Worm (Caenorhabditis elegans): ENCODE measurements around the gene frm-7.

frm-7 gene

DNA sequence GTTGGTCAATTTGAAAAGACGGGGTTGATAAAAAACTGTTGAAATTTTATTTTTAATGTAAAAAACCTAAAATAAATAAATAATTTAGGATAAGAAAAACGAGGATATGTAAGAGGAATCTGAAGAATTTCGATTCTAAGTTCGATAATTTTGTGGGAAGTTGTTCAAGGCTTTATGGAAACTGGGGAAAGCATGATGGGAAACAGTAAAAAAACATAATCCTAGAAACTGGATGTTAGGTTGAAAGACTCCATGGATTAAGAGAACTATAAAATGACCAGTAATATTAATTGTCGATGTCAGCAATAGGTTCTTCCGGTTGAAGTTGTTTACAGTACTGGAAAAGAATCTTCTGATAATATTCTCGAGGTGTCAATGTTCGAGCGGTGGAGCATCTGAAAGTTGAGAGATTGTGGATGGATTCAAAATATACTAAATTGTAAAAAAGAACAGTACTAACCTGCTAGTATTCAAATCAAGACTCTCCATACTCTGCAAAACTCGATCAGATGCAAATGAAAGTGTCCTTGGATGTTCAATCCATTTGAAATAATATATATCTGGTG, 18.1 kb downstream of the frm-7 start:
- no peak for TF ChIP-seq tbx-2 (tag; optimal IDR thresholded peaks at IDR 0.05)
- peak; percentile 59 for TF ChIP-seq nhr-43 (tag; optimal IDR thresholded peaks at IDR 0.05; ENCODE audit: poor library complexity, severe bottlenecking)
- TF ChIP-seq lsy-12 (tag; optimal IDR thresholded peaks at IDR 0.05), result peak; percentile 29

DNA sequence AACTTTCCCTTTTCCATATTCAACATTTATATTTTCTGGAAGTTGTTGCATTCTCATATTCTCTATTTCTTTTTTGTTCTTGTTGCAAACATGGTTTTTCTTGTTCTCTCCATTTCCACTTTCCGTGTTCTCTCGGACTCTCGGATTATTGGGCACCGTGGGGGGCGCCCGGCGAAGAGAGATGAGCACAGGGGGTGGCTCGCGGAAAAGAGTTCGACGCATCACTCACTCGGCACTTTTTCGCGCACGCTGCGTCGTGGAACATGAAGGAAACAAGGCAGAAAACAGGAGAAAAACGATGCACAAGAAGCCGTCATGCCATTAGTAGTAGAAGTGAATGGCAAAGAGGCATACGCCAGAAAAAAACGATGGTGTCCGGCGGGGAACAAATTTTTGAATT, 24.4 kb downstream of the frm-7 start:
- TF ChIP-seq hmg-11 (tag; optimal IDR thresholded peaks at IDR 0.05) (peak; percentile 3), snpc-4 (tag; optimal IDR thresholded peaks at IDR 0.05) (no peak), ztf-4 (tag; optimal IDR thresholded peaks at IDR 0.05) (no peak), aly-2 (tag; optimal IDR thresholded peaks at IDR 0.05) (no peak), nhr-11 (tag; optimal IDR thresholded peaks at IDR 0.05) (no peak), nhr-237 (tag; optimal IDR thresholded peaks at IDR 0.05) (no peak), lin-39 (tag; optimal IDR thresholded peaks at IDR 0.05) (peak; percentile 56), R02D3.7 (tag; optimal IDR thresholded peaks at IDR 0.05) (no peak), mml-1 (tag; optimal IDR thresholded peaks at IDR 0.05) (no peak), nfya-1 (tag; optimal IDR thresholded peaks at IDR 0.05; ENCODE audit: insufficient read depth) (peak; percentile 22), tbx-2 (tag; optimal IDR thresholded peaks at IDR 0.05) (no peak)

DNA sequence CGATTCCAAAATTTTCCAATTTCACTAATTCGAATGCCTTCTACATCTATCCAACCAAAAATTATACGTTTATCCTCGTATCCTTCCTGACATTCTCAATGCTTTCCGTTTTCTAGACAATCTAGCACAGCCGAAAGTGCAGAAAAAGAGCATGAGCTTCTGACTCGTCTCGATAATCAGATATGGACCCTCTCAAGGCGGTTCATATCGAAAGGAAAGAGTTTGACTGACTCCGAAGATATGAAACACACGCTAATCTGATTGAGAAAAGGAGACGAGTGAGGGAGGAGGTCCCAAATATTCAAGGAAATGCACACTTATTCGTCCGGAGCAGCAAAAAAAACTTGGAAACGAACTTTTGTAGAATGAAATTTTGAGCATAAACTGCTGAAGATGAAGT, 26.9 kb downstream of the frm-7 start:
- TF ChIP-seq nhr-67 (tag; optimal IDR thresholded peaks at IDR 0.05), result no peak
- peak; percentile 57 for TF ChIP-seq elt-1 (tag; optimal IDR thresholded peaks at IDR 0.05)

DNA sequence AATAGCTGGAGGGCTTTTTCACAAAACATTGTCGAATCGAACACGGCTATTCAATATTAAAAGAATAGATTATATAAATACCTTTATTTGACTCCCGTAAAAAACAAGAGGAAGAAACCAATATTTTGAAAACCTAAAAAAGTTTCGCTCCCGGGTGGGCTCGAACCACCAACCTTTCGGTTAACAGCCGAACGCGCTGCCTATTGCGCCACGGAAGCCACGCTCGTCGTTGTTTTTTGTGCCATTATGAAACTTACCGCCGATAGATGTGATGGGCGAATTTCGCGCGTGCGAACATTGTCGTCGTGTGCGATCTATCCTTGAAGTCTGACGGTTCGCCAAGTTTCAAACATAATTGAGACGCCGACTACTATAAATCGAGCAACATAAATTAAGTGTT, 29.5 kb downstream of the frm-7 start:
- peak; percentile 32 for TF ChIP-seq nfya-1 (tag; optimal IDR thresholded peaks at IDR 0.05; ENCODE audit: insufficient read depth)
- TF ChIP-seq mml-1 (tag; optimal IDR thresholded peaks at IDR 0.05), result no peak
- no peak for TF ChIP-seq snpc-4 (tag; optimal IDR thresholded peaks at IDR 0.05)
- TF ChIP-seq ceh-28 (tag; optimal IDR thresholded peaks at IDR 0.05), result no peak
- peak; percentile 61 for TF ChIP-seq hmg-11 (tag; optimal IDR thresholded peaks at IDR 0.05)
- no peak for TF ChIP-seq elt-3 (tag; optimal IDR thresholded peaks at IDR 0.05)
- TF ChIP-seq ztf-4 (tag; optimal IDR thresholded peaks at IDR 0.05), result no peak
- no peak for TF ChIP-seq egl-27 (tag; optimal IDR thresholded peaks at IDR 0.05)
- no peak for TF ChIP-seq nhr-23 (tag; optimal IDR thresholded peaks at IDR 0.05)
- no peak for TF ChIP-seq zag-1 (tag; optimal IDR thresholded peaks at IDR 0.05)
- no peak for TF ChIP-seq nhr-28 (tag; optimal IDR thresholded peaks at IDR 0.05)
- no peak for TF ChIP-seq elt-1 (tag; optimal IDR thresholded peaks at IDR 0.05)
- no peak for TF ChIP-seq ztf-11 (tag; optimal IDR thresholded peaks at IDR 0.05)
- TF ChIP-seq lin-39 (tag; optimal IDR thresholded peaks at IDR 0.05), result peak; percentile 43
- no peak for TF ChIP-seq nhr-12 (tag; optimal IDR thresholded peaks at IDR 0.05)
- peak; percentile 11 for TF ChIP-seq elt-2 (tag; optimal IDR thresholded peaks at IDR 0.05)
- TF ChIP-seq lsy-12 (tag; optimal IDR thresholded peaks at IDR 0.05), result peak; percentile 38
- no peak for TF ChIP-seq nhr-77 (tag; optimal IDR thresholded peaks at IDR 0.05)
- no peak for TF ChIP-seq ceh-9 (tag; optimal IDR thresholded peaks at IDR 0.05)
- no peak for TF ChIP-seq fkh-2 (tag; optimal IDR thresholded peaks at IDR 0.05)
- TF ChIP-seq fos-1 (tag; optimal IDR thresholded peaks at IDR 0.05), result no peak
- TF ChIP-seq fkh-10 (GFP tag; optimal IDR thresholded peaks at IDR 0.05), result no peak
- no peak for TF ChIP-seq ceh-16 (tag; optimal IDR thresholded peaks at IDR 0.05)
- TF ChIP-seq pha-4 (tag; optimal IDR thresholded peaks at IDR 0.05), result no peak
- TF ChIP-seq nhr-76 (tag; optimal IDR thresholded peaks at IDR 0.05), result no peak
- TF ChIP-seq skn-1 (tag; optimal IDR thresholded peaks at IDR 0.05), result no peak
- no peak for TF ChIP-seq egl-5 (tag; optimal IDR thresholded peaks at IDR 0.05)
- no peak for TF ChIP-seq daf-12 (tag; optimal IDR thresholded peaks at IDR 0.05)
- no peak for TF ChIP-seq ama-1 (optimal IDR thresholded peaks at IDR 0.05)
- no peak for TF ChIP-seq mdl-1 (tag; optimal IDR thresholded peaks at IDR 0.05)
- no peak for TF ChIP-seq jun-1 (tag; optimal IDR thresholded peaks at IDR 0.05)
- TF ChIP-seq tbx-2 (tag; optimal IDR thresholded peaks at IDR 0.05), result no peak
- TF ChIP-seq nhr-67 (tag; optimal IDR thresholded peaks at IDR 0.05), result no peak
- no peak for TF ChIP-seq nhr-237 (tag; optimal IDR thresholded peaks at IDR 0.05)
- no peak for TF ChIP-seq pqm-1 (tag; optimal IDR thresholded peaks at IDR 0.05)
- no peak for TF ChIP-seq nhr-11 (tag; optimal IDR thresholded peaks at IDR 0.05)
- no peak for TF ChIP-seq aly-2 (tag; optimal IDR thresholded peaks at IDR 0.05)
- no peak for TF ChIP-seq unc-39 (tag; optimal IDR thresholded peaks at IDR 0.05)
- no peak for TF ChIP-seq eor-1 (tag; optimal IDR thresholded peaks at IDR 0.05)
- no peak for TF ChIP-seq ZK546.5 (tag; optimal IDR thresholded peaks at IDR 0.05)
- TF ChIP-seq ceh-82 (tag; optimal IDR thresholded peaks at IDR 0.05), result no peak
- no peak for TF ChIP-seq unc-62 (GFP tag; optimal IDR thresholded peaks at IDR 0.05)
- TF ChIP-seq sea-2 (GFP tag; optimal IDR thresholded peaks at IDR 0.05), result no peak

Measured in whole organism, L3 larva.